Fruit fly (Drosophila melanogaster) whole organism, prepupa: ENCODE results near the gene CG9662.

Experiments
- Blimp-1 ChIP-seq: fragments of 200-800 bp; sonication (Bioruptor generic); optimal IDR thresholded peaks from 3 replicates; lab custom pipeline; 2017; ENCODE audit warnings: missing biosample characterization, missing genetic modification characterization, mild to moderate bottlenecking, moderate library complexity, missing genetic modification reagents
- CG10631 ChIP-seq: fragments of 200-800 bp; sonication (Bioruptor generic); optimal IDR thresholded peaks from 2 replicates; lab custom pipeline; 2016; ENCODE audit warnings: missing biosample characterization, missing genetic modification characterization
- CG10669 ChIP-seq: fragments of 200-800 bp; sonication (Bioruptor generic); optimal IDR thresholded peaks from 3 replicates; lab custom pipeline; 2018; ENCODE audit warnings: missing biosample characterization, mild to moderate bottlenecking, missing genetic modification characterization, moderate library complexity
- CG11294 ChIP-seq: fragments of 200-800 bp; sonication (Bioruptor generic); IDR thresholded peaks from 2 replicates; pipeline ENCODE4 v1.3.6; 2022; ENCODE audit warnings: missing biosample characterization, missing genetic modification characterization
- CG11762 ChIP-seq: fragments of 200-800 bp; sonication (Bioruptor generic); optimal IDR thresholded peaks from 3 replicates; lab custom pipeline; 2016; ENCODE audit warnings: missing biosample characterization, missing genetic modification characterization; ENCODE audit not compliant: insufficient read depth
- CG16779 ChIP-seq: fragments of 200-800 bp; sonication (Bioruptor generic); optimal IDR thresholded peaks from 3 replicates; lab custom pipeline; 2017; ENCODE audit warnings: missing biosample characterization, mild to moderate bottlenecking, missing genetic modification characterization
- CG3032 ChIP-seq: fragments of 200-800 bp; optimal IDR thresholded peaks from 2 replicates; lab custom pipeline; 2019; ENCODE audit warnings: missing biosample characterization, mild to moderate bottlenecking, missing genetic modification characterization, moderate library complexity
- CG31627 ChIP-seq: fragments of 200-800 bp; sonication (Bioruptor generic); optimal IDR thresholded peaks from 3 replicates; lab custom pipeline; 2016; ENCODE audit warnings: missing biosample characterization, missing genetic modification characterization
- CG6808 ChIP-seq: fragments of 200-800 bp; sonication (Bioruptor generic); optimal IDR thresholded peaks from 3 replicates; lab custom pipeline; 2017; ENCODE audit warnings: missing biosample characterization, missing genetic modification characterization, mild to moderate bottlenecking, moderate library complexity, missing genetic modification reagents
- CG6854 ChIP-seq: fragments of 200-800 bp; sonication (Bioruptor generic); optimal IDR thresholded peaks from 2 replicates; lab custom pipeline; 2017; ENCODE audit warnings: missing biosample characterization, mild to moderate bottlenecking, missing genetic modification characterization
- CG8632 ChIP-seq: fragments of 200-800 bp; sonication (Bioruptor generic); optimal IDR thresholded peaks from 3 replicates; lab custom pipeline; 2016; ENCODE audit warnings: missing biosample characterization, missing genetic modification characterization
- CG9139 ChIP-seq: fragments of 200-800 bp; sonication (Bioruptor generic); optimal IDR thresholded peaks from 3 replicates; lab custom pipeline; 2017; ENCODE audit warnings: missing biosample characterization, mild to moderate bottlenecking, missing genetic modification characterization
- Eip75B ChIP-seq: fragments of 200-800 bp; sonication (Bioruptor generic); optimal IDR thresholded peaks from 3 replicates; lab custom pipeline; 2016; ENCODE audit warnings: missing biosample characterization, missing genetic modification characterization
- Eip78C ChIP-seq: fragments of 200-800 bp; sonication (Bioruptor generic); peaks from one replicate; lab custom pipeline; 2016; ENCODE audit warnings: missing biosample characterization, missing genetic modification characterization
- Ets21C ChIP-seq: fragments of 200-800 bp; sonication (Bioruptor generic); optimal IDR thresholded peaks from 3 replicates; lab custom pipeline; 2016; ENCODE audit warnings: missing biosample characterization, missing genetic modification characterization
- Ets96B ChIP-seq: fragments of 200-800 bp; optimal IDR thresholded peaks from 2 replicates; lab custom pipeline; 2019; ENCODE audit warnings: missing biosample characterization, mild to moderate bottlenecking, missing genetic modification characterization, moderate library complexity
- Hr38 ChIP-seq: sonication (Bioruptor generic); optimal IDR thresholded peaks from 2 replicates; lab custom pipeline; 2016; ENCODE audit warnings: missing biosample characterization, missing genetic modification characterization
- Hr39 ChIP-seq: fragments of 200-800 bp; sonication (Bioruptor generic); optimal IDR thresholded peaks from 2 replicates; lab custom pipeline; 2016; ENCODE audit warnings: missing biosample characterization, missing genetic modification characterization
- Met ChIP-seq: fragments of 200-800 bp; sonication (Bioruptor generic); optimal IDR thresholded peaks from 3 replicates; lab custom pipeline; 2016; ENCODE audit warnings: missing biosample characterization, missing genetic modification characterization
- OdsH ChIP-seq: fragments of 200-800 bp; sonication (Bioruptor generic); optimal IDR thresholded peaks from 3 replicates; lab custom pipeline; 2016; ENCODE audit warnings: missing biosample characterization, missing genetic modification characterization
- achi ChIP-seq: fragments of 200-800 bp; sonication (Bioruptor generic); optimal IDR thresholded peaks from 3 replicates; lab custom pipeline; 2016; ENCODE audit warnings: missing biosample characterization, missing genetic modification characterization
- acj6 ChIP-seq: fragments of 200-800 bp; sonication (Bioruptor generic); optimal IDR thresholded peaks from 3 replicates; lab custom pipeline; 2016; ENCODE audit warnings: missing biosample characterization, missing genetic modification characterization
- cyc ChIP-seq: fragments of 200-800 bp; sonication (Bioruptor generic); optimal IDR thresholded peaks from 3 replicates; lab custom pipeline; 2016; ENCODE audit warnings: missing biosample characterization, missing genetic modification characterization
- eg ChIP-seq: fragments of 200-800 bp; sonication (Bioruptor generic); IDR thresholded peaks from 3 replicates; pipeline ENCODE4 v1.3.6; 2022; ENCODE audit warnings: missing biosample characterization, missing genetic modification characterization
- esn ChIP-seq: fragments of 200-800 bp; sonication (Bioruptor generic); optimal IDR thresholded peaks from 2 replicates; lab custom pipeline; 2016; ENCODE audit warnings: missing biosample characterization, mild to moderate bottlenecking, missing genetic modification characterization, moderate library complexity
- fd85E ChIP-seq: fragments of 200-800 bp; sonication (Bioruptor generic); optimal IDR thresholded peaks from 3 replicates; lab custom pipeline; 2016; ENCODE audit warnings: missing biosample characterization, missing genetic modification characterization
- fkh ChIP-seq: fragments of 200-800 bp; sonication (Bioruptor generic); optimal IDR thresholded peaks from 3 replicates; lab custom pipeline; 2017; ENCODE audit warnings: missing biosample characterization, mild to moderate bottlenecking, missing genetic modification characterization, moderate library complexity
- lz ChIP-seq: fragments of 200-800 bp; sonication (Bioruptor generic); optimal IDR thresholded peaks from 3 replicates; lab custom pipeline; 2016; ENCODE audit warnings: missing biosample characterization, missing genetic modification characterization
- net ChIP-seq: fragments of 200-800 bp; sonication (Bioruptor generic); optimal IDR thresholded peaks from 3 replicates; lab custom pipeline; 2016; ENCODE audit warnings: missing biosample characterization, missing genetic modification characterization
- salr ChIP-seq, 2 experiments: fragments of 200-800 bp; sonication (Bioruptor generic); optimal IDR thresholded peaks; 3 replicates each; lab custom pipeline; 2016 to 2018; ENCODE audit warnings: missing biosample characterization in 2 of 2, missing genetic modification characterization in 2 of 2, mild to moderate bottlenecking in 1 of 2
- spab ChIP-seq: fragments of 200-800 bp; sonication (Bioruptor generic); optimal IDR thresholded peaks from 2 replicates; lab custom pipeline; 2017; ENCODE audit warnings: missing biosample characterization, mild to moderate bottlenecking, missing genetic modification characterization, missing genetic modification reagents
- ss ChIP-seq, 2 experiments: fragments of 200-800 bp; sonication (Bioruptor generic); optimal IDR thresholded peaks; 2 replicates in 1 of 2; 3 replicates in 1 of 2; lab custom pipeline; 2017 to 2018; ENCODE audit warnings: mild to moderate bottlenecking in 2 of 2, missing biosample characterization in 2 of 2, missing genetic modification characterization in 2 of 2, moderate library complexity in 1 of 2
- svp ChIP-seq: fragments of 200-800 bp; sonication (Bioruptor generic); peaks from one replicate; lab custom pipeline; 2016; ENCODE audit warnings: missing biosample characterization, missing genetic modification characterization
- topi ChIP-seq: fragments of 200-800 bp; sonication (Bioruptor generic); optimal IDR thresholded peaks from 3 replicates; lab custom pipeline; 2016; ENCODE audit warnings: missing biosample characterization, missing genetic modification characterization
- vri ChIP-seq: fragments of 200-800 bp; sonication (Bioruptor generic); optimal IDR thresholded peaks from 3 replicates; lab custom pipeline; 2016; ENCODE audit warnings: missing biosample characterization, mild to moderate bottlenecking, missing genetic modification characterization

The CG9662 gene

DNA sequence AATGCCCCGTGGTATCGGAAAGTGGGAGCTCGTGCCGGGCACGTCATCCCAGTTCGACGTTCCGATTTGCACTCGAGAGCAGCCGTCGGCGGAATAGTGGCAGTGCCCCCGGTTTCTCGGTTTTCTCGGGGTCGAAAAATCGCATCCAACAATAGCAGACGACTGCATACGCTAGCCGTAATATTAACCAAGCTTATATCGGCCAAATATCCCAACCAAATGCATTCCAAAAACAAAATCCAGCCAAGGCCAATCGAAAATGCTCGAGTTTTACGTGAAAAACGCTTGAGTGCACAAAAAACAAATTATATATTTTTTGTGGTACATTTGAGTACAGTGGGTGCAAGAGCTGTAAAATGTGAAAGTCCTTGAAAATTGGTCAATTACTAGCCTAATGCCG lies 5.2 kb downstream of the CG9662 start (continued):
- TF ChIP-seq Met (GFP tag; lab: Kevin White, UChicago) (no peak), CG11294 (GFP tag; lab: Robert Waterston, UW) (peak; percentile 53; the same call in 1 of the 2 replicates), Hr38 (GFP tag; lab: Kevin White, UChicago) (no peak), OdsH (no peak), achi (GFP tag; lab: Kevin White, UChicago) (no peak), Ets21C (GFP tag; lab: Kevin White, UChicago) (no peak), CG6854 (no peak), spab (no peak), CG31627 (GFP tag; lab: Kevin White, UChicago) (no peak), Ets96B (peak; percentile 20), CG9139 (GFP tag; lab: Kevin White, UChicago) (no peak), Eip75B (GFP tag; lab: Kevin White, UChicago) (peak; percentile 0), Blimp-1 (GFP tag; lab: Kevin White, UChicago) (no peak), esn (GFP tag; lab: Kevin White, UChicago) (no peak), salr (GFP tag; optimal IDR thresholded peaks at IDR 0.05; lab: Kevin White, UChicago) (no peak), Hr39 (GFP tag; lab: Kevin White, UChicago) (no peak), ss (GFP tag; optimal IDR thresholded peaks at IDR 0.05; lab: Kevin White, UChicago) (no peak), fd85E (GFP tag; lab: Kevin White, UChicago) (no peak), topi (GFP tag; lab: Kevin White, UChicago) (no peak), fkh (GFP tag; lab: Kevin White, UChicago) (no peak), net (GFP tag; lab: Kevin White, UChicago) (no peak), CG3032 (tag; lab: Kevin White, UChicago) (no peak)

DNA sequence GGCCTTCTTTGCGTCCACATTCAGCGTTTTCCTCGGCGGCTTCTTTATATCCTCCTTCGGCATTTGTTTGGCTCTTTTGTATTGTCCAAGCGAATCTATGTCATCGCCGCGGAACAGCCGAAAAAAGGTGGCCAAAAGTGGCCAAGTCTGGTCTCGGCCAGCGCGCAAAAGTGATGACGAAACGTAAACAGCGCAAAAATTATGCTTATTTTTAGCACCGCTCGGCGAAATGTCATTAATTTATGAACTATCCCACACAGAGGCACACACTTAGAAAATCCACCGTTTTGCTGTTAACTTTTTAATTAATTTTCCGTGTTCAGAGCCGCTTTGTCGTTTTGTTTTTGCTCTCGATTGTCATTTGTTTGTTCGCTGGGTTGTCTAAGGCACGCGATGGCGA lies 5.6 kb downstream of the CG9662 start:
- TF ChIP-seq spab (no peak), CG6854 (no peak), CG10631 (GFP tag; lab: Kevin White, UChicago) (no peak), CG31627 (GFP tag; lab: Kevin White, UChicago) (no peak), acj6 (GFP tag; lab: Kevin White, UChicago) (no peak), CG11294 (GFP tag; lab: Robert Waterston, UW) (no peak)

DNA sequence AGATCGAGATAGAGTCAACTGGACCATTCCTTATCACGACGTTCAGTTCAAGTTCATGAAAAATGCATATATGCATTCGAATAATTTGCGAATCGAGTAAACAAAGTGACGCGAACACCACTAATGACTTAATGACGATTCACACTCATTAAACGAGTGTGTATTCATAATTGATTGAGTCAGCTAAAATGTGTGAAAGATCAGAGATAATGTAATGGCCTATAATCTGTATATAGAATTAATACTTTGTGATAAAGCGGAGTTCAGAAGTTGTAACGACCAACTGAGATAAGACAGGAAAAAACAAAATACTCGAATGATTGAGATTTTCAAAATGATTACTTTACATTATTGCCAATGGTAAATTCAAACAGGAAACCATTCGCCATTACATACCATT lies 6.7 kb downstream of the CG9662 start:
- TF ChIP-seq lz (GFP tag; lab: Kevin White, UChicago) (no peak), CG10669 (GFP tag; lab: Kevin White, UChicago) (no peak), Ets96B (no peak), cyc (GFP tag; lab: Kevin White, UChicago) (no peak), svp (GFP tag; lab: Kevin White, UChicago) (peak; percentile 97), CG6808 (GFP tag; lab: Kevin White, UChicago) (no peak)

DNA sequence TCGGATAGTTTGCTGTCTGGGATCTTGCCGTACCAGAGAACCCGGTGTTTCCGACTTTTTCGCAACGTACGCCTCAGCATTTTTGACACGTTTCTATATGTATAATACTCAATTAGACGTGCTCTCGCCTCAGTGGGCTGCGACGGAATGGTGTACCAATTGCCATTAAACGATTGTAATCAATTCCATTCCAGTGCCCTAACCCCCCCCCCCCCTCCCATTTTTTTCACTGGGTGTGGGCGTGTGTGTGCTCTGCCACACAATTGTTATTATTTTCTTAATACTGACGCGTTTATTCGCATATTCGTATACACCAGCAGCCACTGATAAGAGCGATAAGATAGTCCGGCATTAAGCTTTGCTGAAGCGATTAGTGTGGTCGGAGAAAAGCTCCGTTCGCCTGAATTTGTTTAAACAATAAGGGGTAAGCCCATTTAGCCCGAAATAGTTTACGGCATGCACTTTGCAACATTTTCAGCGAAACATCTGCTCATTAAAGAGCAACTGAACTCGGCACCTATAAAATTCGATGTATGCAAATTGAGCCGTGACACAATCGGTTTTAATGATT lies 7.4 kb downstream of the CG9662 start:
- no peak for TF ChIP-seq CG10669 (GFP tag; lab: Kevin White, UChicago)
- TF ChIP-seq fkh (GFP tag; lab: Kevin White, UChicago) = peak; percentile 17
- TF ChIP-seq Eip78C (GFP tag; lab: Kevin White, UChicago) = no peak
- no peak for TF ChIP-seq Ets96B
- peak; percentile 1 for TF ChIP-seq CG8632 (GFP tag; lab: Kevin White, UChicago)
- peak; percentile 17 for TF ChIP-seq vri (GFP tag; lab: Kevin White, UChicago)
- TF ChIP-seq CG6808 (GFP tag; lab: Kevin White, UChicago) = no peak
- peak; percentile 8 for TF ChIP-seq svp (GFP tag; lab: Kevin White, UChicago)
- TF ChIP-seq, all 60 proteins: peak for 4

DNA sequence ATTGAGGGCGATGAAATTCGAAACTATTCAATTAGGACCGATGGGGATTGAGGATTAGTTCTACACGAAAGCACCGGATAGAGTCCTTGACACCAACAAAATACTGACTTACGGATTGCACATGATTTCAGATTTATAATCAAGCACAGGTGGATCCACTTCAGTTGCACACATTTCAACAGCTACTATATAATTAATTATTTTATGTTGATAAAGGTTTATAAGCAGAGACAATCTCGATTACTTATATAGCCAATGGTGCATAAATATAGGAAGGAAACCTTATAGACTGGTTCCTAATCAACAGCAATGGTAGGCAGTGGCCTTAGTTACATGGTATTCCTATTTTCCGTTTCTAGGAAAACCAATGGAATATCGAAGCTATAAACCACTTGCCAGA lies 8.1 kb downstream of the CG9662 start:
- TF ChIP-seq lz (GFP tag; lab: Kevin White, UChicago) (no peak), eg (GFP tag; lab: Robert Waterston, UW) (no peak), CG16779 (tag; lab: Kevin White, UChicago) (no peak), esn (GFP tag; lab: Kevin White, UChicago) (no peak), spab (no peak), fkh (GFP tag; lab: Kevin White, UChicago) (no peak), Met (GFP tag; lab: Kevin White, UChicago) (no peak), CG11762 (GFP tag; lab: Kevin White, UChicago) (no peak)
- TF ChIP-seq, all 60 proteins: peak for 0
